Worm (Caenorhabditis elegans): ENCODE measurements around the gene F23A7.5.
A peak's percentile ranks its signal among the peaks of the same experiment; 100 is the strongest.

F23A7.5 gene

ce11 chrX:16205880-16206279 lies 22.8 kb upstream of the F23A7.5 start (continued):
- TF ChIP-seq skn-1 (tag; optimal IDR thresholded peaks at IDR 0.05) (no peak), ces-1 (GFP tag; optimal IDR thresholded peaks at IDR 0.05) (peak; percentile 50), mxl-3 (GFP tag; optimal IDR thresholded peaks at IDR 0.05) (peak; percentile 23), F49E8.2 (tag; optimal IDR thresholded peaks at IDR 0.05; ENCODE audit: borderline replicate concordance) (no peak), fkh-10 (GFP tag; optimal IDR thresholded peaks at IDR 0.05) (peak; percentile 21), mdl-1 (tag; optimal IDR thresholded peaks at IDR 0.05) (peak in 1 of 2 experiments; percentile 29), ceh-44 (GFP tag; IDR thresholded peaks at IDR 0.05) (no peak), lim-7 (GFP tag; IDR thresholded peaks at IDR 0.05) (no peak), nhr-48 (tag; optimal IDR thresholded peaks at IDR 0.05) (peak; percentile 36), dmd-8 (GFP tag; IDR thresholded peaks at IDR 0.05) (no peak), T26A8.4 (GFP tag; IDR thresholded peaks at IDR 0.05) (peak; percentile 73), ceh-62 (tag; optimal IDR thresholded peaks at IDR 0.05) (no peak), ceh-20 (GFP tag; IDR thresholded peaks at IDR 0.05) (0 out of 2 replicates have a peak, but pooled peaks have one; percentile 32), hlh-11 (tag; optimal IDR thresholded peaks at IDR 0.05) (peak; percentile 74), lin-39 (tag; optimal IDR thresholded peaks at IDR 0.05) (no peak), zip-2 (tag; optimal IDR thresholded peaks at IDR 0.05) (peak; percentile 33), ama-1 (optimal IDR thresholded peaks at IDR 0.05) (no peak), D1046.2 (GFP tag; IDR thresholded peaks at IDR 0.05) (no peak), nhr-6 (tag; optimal IDR thresholded peaks at IDR 0.05) (peak; percentile 35), rbr-2 (tag; optimal IDR thresholded peaks at IDR 0.05) (peak; percentile 91), fos-1 (tag; optimal IDR thresholded peaks at IDR 0.05) (no peak), nhr-77 (tag; optimal IDR thresholded peaks at IDR 0.05) (peak; percentile 90), R02D3.7 (tag; optimal IDR thresholded peaks at IDR 0.05) (no peak), snpc-4 (tag; optimal IDR thresholded peaks at IDR 0.05) (no peak), hlh-30 (tag; optimal IDR thresholded peaks at IDR 0.05; ENCODE audit: insufficient read depth) (peak; percentile 72), daf-16 (GFP tag; optimal IDR thresholded peaks at IDR 0.05) (peak; percentile 14 to 82), daf-16 (tag; optimal IDR thresholded peaks at IDR 0.05) (peak; percentile 54), saeg-2 (GFP tag; IDR thresholded peaks at IDR 0.05) (no peak), F10B5.3 (tag; optimal IDR thresholded peaks at IDR 0.05) (peak; percentile 90), nhr-111 (GFP tag; optimal IDR thresholded peaks at IDR 0.05) (no peak), daf-12 (tag; optimal IDR thresholded peaks at IDR 0.05) (no peak), mxl-2 (GFP tag; conservative IDR thresholded peaks at IDR 0.05) (no peak)

DNA sequence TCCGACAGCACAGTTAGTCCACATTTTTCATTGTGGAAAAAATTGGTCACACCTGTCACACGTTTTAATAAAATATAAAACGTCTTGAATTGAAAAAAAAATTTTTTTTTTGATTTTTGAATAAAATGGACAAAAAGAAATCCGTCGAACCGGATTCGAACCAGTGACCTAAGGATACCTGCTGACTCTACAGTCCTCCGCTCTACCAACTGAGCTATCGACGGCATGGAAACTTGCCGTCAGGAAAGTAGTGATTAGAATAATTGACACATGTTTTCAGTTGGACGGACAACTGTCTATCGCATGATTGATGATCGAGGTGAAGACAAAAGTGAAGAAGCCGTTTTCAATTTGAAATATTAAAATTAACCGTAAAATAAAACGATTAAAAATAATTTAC lies 20.6 kb upstream of the F23A7.5 start:
- TF ChIP-seq gei-8 (GFP tag; optimal IDR thresholded peaks at IDR 0.05): no peak
- TF ChIP-seq daf-16 (GFP tag; optimal IDR thresholded peaks at IDR 0.05): no peak
- peak; percentile 32 for TF ChIP-seq daf-16 (tag; optimal IDR thresholded peaks at IDR 0.05)
- TF ChIP-seq nhr-11 (tag; optimal IDR thresholded peaks at IDR 0.05): no peak
- TF ChIP-seq F44E2.7 (GFP tag; IDR thresholded peaks at IDR 0.05): no peak
- no peak for TF ChIP-seq arid-1 (GFP tag; conservative IDR thresholded peaks at IDR 0.05)
- no peak for TF ChIP-seq mdt-29 (GFP tag; IDR thresholded peaks at IDR 0.05)
- TF ChIP-seq php-3 (GFP tag; IDR thresholded peaks at IDR 0.05): 0 out of 2 replicates have a peak, but pooled peaks have one; percentile 30
- no peak for TF ChIP-seq fos-1 (tag; optimal IDR thresholded peaks at IDR 0.05)
- TF ChIP-seq Y48G9A.11 (GFP tag; IDR thresholded peaks at IDR 0.05): no peak
- 0 out of 2 replicates have a peak, but pooled peaks have one; percentile 25 for TF ChIP-seq D1046.2 (GFP tag; IDR thresholded peaks at IDR 0.05)
- TF ChIP-seq lim-7 (GFP tag; IDR thresholded peaks at IDR 0.05): peak; percentile 72
- TF ChIP-seq lin-1 (GFP tag; IDR thresholded peaks at IDR 0.05): no peak
- no peak for TF ChIP-seq cey-2 (tag; optimal IDR thresholded peaks at IDR 0.05; ENCODE audit: borderline replicate concordance, insufficient read depth)
- peak; percentile 1 for TF ChIP-seq mes-2 (tag; optimal IDR thresholded peaks at IDR 0.05; ENCODE audit: poor library complexity, severe bottlenecking)
- TF ChIP-seq R02D3.7 (tag; optimal IDR thresholded peaks at IDR 0.05): no peak
- no peak for TF ChIP-seq unc-130 (GFP tag; optimal IDR thresholded peaks at IDR 0.05)
- 0 out of 2 replicates have a peak, but pooled peaks have one; percentile 16 for TF ChIP-seq dmd-6 (GFP tag; IDR thresholded peaks at IDR 0.05)
- TF ChIP-seq nhr-77 (tag; optimal IDR thresholded peaks at IDR 0.05): no peak
- TF ChIP-seq hlh-30 (tag; optimal IDR thresholded peaks at IDR 0.05; ENCODE audit: insufficient read depth): peak; percentile 49
- peak; percentile 47; the same call in 1 of the 2 replicates for TF ChIP-seq pha-4 (GFP tag; IDR thresholded peaks at IDR 0.05)
- no peak for TF ChIP-seq pha-4 (tag; optimal IDR thresholded peaks at IDR 0.05)
- no peak for TF ChIP-seq ceh-82 (tag; optimal IDR thresholded peaks at IDR 0.05)
- TF ChIP-seq snpc-1.2 (GFP tag; IDR thresholded peaks at IDR 0.05): peak; percentile 49; the same call in 1 of the 2 replicates
- TF ChIP-seq attf-4 (tag; optimal IDR thresholded peaks at IDR 0.05): no peak
- no peak for TF ChIP-seq ztf-11 (tag; optimal IDR thresholded peaks at IDR 0.05)
- no peak for TF ChIP-seq dpl-1 (GFP tag; optimal IDR thresholded peaks at IDR 0.05)
- TF ChIP-seq zag-1 (tag; optimal IDR thresholded peaks at IDR 0.05): no peak
